Worm (Caenorhabditis elegans): ENCODE results near the gene sqt-3.

sqt-3 gene

DNA sequence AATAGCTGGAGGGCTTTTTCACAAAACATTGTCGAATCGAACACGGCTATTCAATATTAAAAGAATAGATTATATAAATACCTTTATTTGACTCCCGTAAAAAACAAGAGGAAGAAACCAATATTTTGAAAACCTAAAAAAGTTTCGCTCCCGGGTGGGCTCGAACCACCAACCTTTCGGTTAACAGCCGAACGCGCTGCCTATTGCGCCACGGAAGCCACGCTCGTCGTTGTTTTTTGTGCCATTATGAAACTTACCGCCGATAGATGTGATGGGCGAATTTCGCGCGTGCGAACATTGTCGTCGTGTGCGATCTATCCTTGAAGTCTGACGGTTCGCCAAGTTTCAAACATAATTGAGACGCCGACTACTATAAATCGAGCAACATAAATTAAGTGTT lies 20.7 kb upstream of the sqt-3 start (continued):
- peak; percentile 51; the same call in 1 of the 2 replicates for TF ChIP-seq arid-1 (GFP tag; conservative IDR thresholded peaks at IDR 0.05)
- TF ChIP-seq snpc-4 (tag; optimal IDR thresholded peaks at IDR 0.05): no peak
- TF ChIP-seq egl-43 (GFP tag; IDR thresholded peaks at IDR 0.05): no peak; the same call in 1 of the 2 replicates
- 0 out of 2 replicates have a peak, but pooled peaks have one; percentile 17 for TF ChIP-seq ceh-20 (GFP tag; IDR thresholded peaks at IDR 0.05)
- TF ChIP-seq nhr-42 (GFP tag; IDR thresholded peaks at IDR 0.05): no peak
- TF ChIP-seq rbr-2 (tag; optimal IDR thresholded peaks at IDR 0.05): no peak
- peak; percentile 73 for TF ChIP-seq hmg-1.1 (GFP tag; IDR thresholded peaks at IDR 0.05)
- no peak for TF ChIP-seq lin-13 (GFP tag; optimal IDR thresholded peaks at IDR 0.05)
- TF ChIP-seq nhr-48 (tag; optimal IDR thresholded peaks at IDR 0.05): no peak
- no peak for TF ChIP-seq zag-1 (tag; optimal IDR thresholded peaks at IDR 0.05)
- TF ChIP-seq hlh-11 (tag; optimal IDR thresholded peaks at IDR 0.05): no peak
- 0 out of 2 replicates have a peak, but pooled peaks have one; percentile 5 for TF ChIP-seq D1046.2 (GFP tag; IDR thresholded peaks at IDR 0.05)
- TF ChIP-seq nhr-237 (tag; optimal IDR thresholded peaks at IDR 0.05): no peak
- no peak for TF ChIP-seq lir-3 (tag; optimal IDR thresholded peaks at IDR 0.05)
- TF ChIP-seq php-3 (GFP tag; IDR thresholded peaks at IDR 0.05): no peak
- peak; percentile 72 for TF ChIP-seq lim-7 (GFP tag; IDR thresholded peaks at IDR 0.05)
- peak in 1 of 2 experiments; percentile 40 for TF ChIP-seq lsy-2 (tag; optimal IDR thresholded peaks at IDR 0.05)
- TF ChIP-seq ZK337.2 (GFP tag; IDR thresholded peaks at IDR 0.05): 0 out of 2 replicates have a peak, but pooled peaks have one; percentile 22
- TF ChIP-seq spr-1 (tag; optimal IDR thresholded peaks at IDR 0.05): no peak
- peak; percentile 53 for TF ChIP-seq unc-130 (GFP tag; optimal IDR thresholded peaks at IDR 0.05)
- TF ChIP-seq daf-19 (GFP tag; conservative IDR thresholded peaks at IDR 0.05): no peak
- no peak for TF ChIP-seq pqm-1 (tag; optimal IDR thresholded peaks at IDR 0.05)
- TF ChIP-seq lin-39 (tag; optimal IDR thresholded peaks at IDR 0.05): no peak
- no peak for TF ChIP-seq Y5F2A.4 (GFP tag; optimal IDR thresholded peaks at IDR 0.05)
- TF ChIP-seq zfp-3 (GFP tag; conservative IDR thresholded peaks at IDR 0.05): no peak
- TF ChIP-seq sdz-12 (GFP tag; optimal IDR thresholded peaks at IDR 0.05): peak; percentile 37
- no peak for TF ChIP-seq Y75B8A.6 (GFP tag; IDR thresholded peaks at IDR 0.05)
- TF ChIP-seq daf-16 (GFP tag; optimal IDR thresholded peaks at IDR 0.05): peak in 1 of 2 experiments; percentile 18
- TF ChIP-seq daf-16 (tag; optimal IDR thresholded peaks at IDR 0.05): no peak

DNA sequence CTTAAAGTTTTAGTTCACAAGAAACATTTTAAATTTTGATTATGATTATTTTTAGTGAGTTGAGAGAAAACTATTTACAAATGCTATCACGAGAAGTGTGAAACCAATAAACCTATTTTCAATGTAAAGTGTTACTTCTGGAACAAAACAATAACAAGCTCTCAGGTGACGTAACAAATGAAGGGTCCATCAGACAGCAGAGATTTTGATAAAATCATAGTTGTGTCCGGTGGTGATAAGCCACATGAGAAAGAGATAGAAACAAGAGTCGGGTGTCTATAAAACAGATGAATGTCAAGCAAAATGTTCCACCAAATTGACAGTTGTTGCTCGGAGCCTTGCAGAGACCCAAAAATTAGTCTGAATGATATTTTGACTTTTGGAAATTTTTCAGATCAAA lies 18.2 kb upstream of the sqt-3 start:
- TF ChIP-seq ceh-32 (tag; optimal IDR thresholded peaks at IDR 0.05; ENCODE audit: poor library complexity): no peak
- TF ChIP-seq daf-16 (GFP tag; optimal IDR thresholded peaks at IDR 0.05): peak in 1 of 2 experiments; percentile 94
- no peak for TF ChIP-seq daf-16 (tag; optimal IDR thresholded peaks at IDR 0.05)
- no peak for TF ChIP-seq ZK337.2 (GFP tag; IDR thresholded peaks at IDR 0.05)
- TF ChIP-seq nhr-11 (tag; optimal IDR thresholded peaks at IDR 0.05): peak; percentile 45
- TF ChIP-seq hlh-30 (tag; optimal IDR thresholded peaks at IDR 0.05; ENCODE audit: insufficient read depth): peak; percentile 24

DNA sequence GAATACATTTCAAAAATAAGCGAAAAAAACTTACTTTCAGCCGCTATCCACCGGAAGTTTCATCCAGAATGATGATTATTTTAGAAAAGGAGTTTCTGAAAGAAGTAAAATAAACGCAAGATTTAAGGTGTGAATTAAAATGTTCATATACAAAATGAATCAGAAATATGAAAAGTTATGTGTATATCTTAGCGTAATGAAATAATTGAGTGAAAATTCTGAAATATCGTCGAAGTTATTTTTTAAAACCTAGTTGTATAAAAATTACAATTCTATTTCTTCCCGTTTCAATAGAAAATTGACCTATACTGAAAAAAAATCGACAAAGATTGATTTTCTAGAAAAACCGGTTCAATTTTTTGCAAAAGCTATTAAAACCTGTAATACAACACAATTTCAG lies 14.7 kb upstream of the sqt-3 start, which contains the start of gene twk-13:
TSS of gene twk-13 (minus strand) at position 101 of the 400 bp plus-strand sequence.
- no peak for TF ChIP-seq dve-1 (tag; optimal IDR thresholded peaks at IDR 0.05; ENCODE audit: insufficient read depth)
- TF ChIP-seq zfp-2 (tag; optimal IDR thresholded peaks at IDR 0.05): no peak
- TF ChIP-seq nhr-48 (tag; optimal IDR thresholded peaks at IDR 0.05): no peak
- no peak for TF ChIP-seq hlh-11 (tag; optimal IDR thresholded peaks at IDR 0.05)
- no peak for TF ChIP-seq ZK546.5 (tag; optimal IDR thresholded peaks at IDR 0.05)
- no peak for TF ChIP-seq nhr-237 (tag; optimal IDR thresholded peaks at IDR 0.05)
- no peak for TF ChIP-seq daf-19 (GFP tag; conservative IDR thresholded peaks at IDR 0.05)
- no peak for TF ChIP-seq ces-1 (GFP tag; optimal IDR thresholded peaks at IDR 0.05)
- TF ChIP-seq D1046.2 (GFP tag; IDR thresholded peaks at IDR 0.05): no peak
- no peak for TF ChIP-seq lim-7 (GFP tag; IDR thresholded peaks at IDR 0.05)
- no peak for TF ChIP-seq ceh-28 (tag; optimal IDR thresholded peaks at IDR 0.05)
- no peak for TF ChIP-seq mes-2 (tag; optimal IDR thresholded peaks at IDR 0.05; ENCODE audit: poor library complexity, severe bottlenecking)
- no peak for TF ChIP-seq egl-43 (GFP tag; IDR thresholded peaks at IDR 0.05)
- TF ChIP-seq unc-62 (GFP tag; optimal IDR thresholded peaks at IDR 0.05 in 1 of 2): no peak
- TF ChIP-seq unc-62 (tag; optimal IDR thresholded peaks at IDR 0.05): no peak
- TF ChIP-seq T26A8.4 (GFP tag; IDR thresholded peaks at IDR 0.05): no peak
- TF ChIP-seq nhr-42 (GFP tag; IDR thresholded peaks at IDR 0.05): no peak
